Worm (Caenorhabditis elegans): Measurements from ENCODE around the gene C27D9.1.

ce11 chrII:4752257-4752728 is 920 bp upstream of the C27D9.1 start, which contains the start of gene F41C3.1:
- TF ChIP-seq hlh-17 (GFP tag; optimal IDR thresholded peaks at IDR 0.05; ENCODE audit: borderline replicate concordance) (no peak), snpc-4 (tag; optimal IDR thresholded peaks at IDR 0.05) (no peak), egl-27 (tag; optimal IDR thresholded peaks at IDR 0.05) (no peak), nhr-11 (tag; optimal IDR thresholded peaks at IDR 0.05) (no peak), ama-1 (optimal IDR thresholded peaks at IDR 0.05) (no peak), skn-1 (tag; optimal IDR thresholded peaks at IDR 0.05) (no peak), lin-35 (GFP tag; optimal IDR thresholded peaks at IDR 0.05) (no peak), unc-62 (GFP tag; optimal IDR thresholded peaks at IDR 0.05) (no peak), unc-86 (tag; optimal IDR thresholded peaks at IDR 0.05) (no peak)
